Fruit fly (Drosophila melanogaster): Measurements from ENCODE around the gene CG14073.
A peak's percentile ranks its signal among the peaks of the same experiment; 100 is the strongest.

CG14073 gene

DNA sequence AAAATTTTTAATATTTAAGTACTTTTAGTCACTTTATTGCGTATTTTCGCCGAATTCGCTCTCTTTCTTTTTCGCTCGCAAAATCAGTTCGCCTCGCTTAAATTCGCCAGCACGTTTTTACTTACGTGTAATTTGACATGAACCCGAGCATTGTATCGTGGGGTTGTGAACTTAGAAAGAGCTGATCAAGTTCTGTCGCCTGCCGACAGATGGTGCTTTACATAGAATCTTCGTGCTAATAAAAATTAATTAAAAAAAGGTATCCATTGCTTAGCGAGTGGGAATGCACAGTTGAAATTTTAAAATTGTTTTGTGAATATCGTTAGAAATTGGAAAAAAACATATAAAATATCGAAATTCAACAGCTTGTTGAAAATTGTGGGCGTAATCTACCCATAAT lies 28.0 kb upstream of the CG14073 start (continued):
- TF ChIP-seq Mes4 (GFP tag; optimal IDR thresholded peaks at IDR 0.05) (peak; percentile 75), CG10267 (tag; optimal IDR thresholded peaks at IDR 0.05) (peak; percentile 67), pzg (GFP tag; optimal IDR thresholded peaks at IDR 0.05) (peak; percentile 16), nau (GFP tag; optimal IDR thresholded peaks at IDR 0.05) (no peak), zfh2 (GFP tag; optimal IDR thresholded peaks at IDR 0.05) (peak; percentile 62), CG12155 (GFP tag; optimal IDR thresholded peaks at IDR 0.05) (peak; percentile 44), CG10654 (GFP tag; optimal IDR thresholded peaks at IDR 0.05) (peak; percentile 50), CG2712 (tag; optimal IDR thresholded peaks at IDR 0.05) (peak; percentile 74), Doc3 (GFP tag; IDR thresholded peaks at IDR 0.05; ENCODE audit: partially characterized antibody) (no peak), B-H2 (GFP tag; optimal IDR thresholded peaks at IDR 0.05) (peak; percentile 62), CG9609 (GFP tag; optimal IDR thresholded peaks at IDR 0.05) (peak; percentile 61), sim (GFP tag; IDR thresholded peaks at IDR 0.05) (no peak), CTCF (GFP tag; optimal IDR thresholded peaks at IDR 0.05) (peak; percentile 98), caup (GFP tag; optimal IDR thresholded peaks at IDR 0.05; ENCODE audit: severe bottlenecking) (peak; percentile 69), CG4424 (GFP tag; optimal IDR thresholded peaks at IDR 0.05) (peak; percentile 70), CG13775 (GFP tag; optimal IDR thresholded peaks at IDR 0.05) (peak; percentile 72), CG13624 (GFP tag; optimal IDR thresholded peaks at IDR 0.05) (peak; percentile 79), Chrac-16 (GFP tag; optimal IDR thresholded peaks at IDR 0.05) (peak; percentile 67), al (GFP tag; IDR thresholded peaks at IDR 0.05) (no peak), fd102C (GFP tag; optimal IDR thresholded peaks at IDR 0.05) (peak; percentile 63), CG14965 (GFP tag; optimal IDR thresholded peaks at IDR 0.05; ENCODE audit: borderline replicate concordance) (peak; percentile 99), Lhr (GFP tag; optimal IDR thresholded peaks at IDR 0.05) (peak; percentile 80), CG6813 (GFP tag; optimal IDR thresholded peaks at IDR 0.05) (peak; percentile 55), Asciz (GFP tag; optimal IDR thresholded peaks at IDR 0.05) (peak; percentile 38), CG10462 (GFP tag; optimal IDR thresholded peaks at IDR 0.05) (peak; percentile 44), cas (GFP tag; IDR thresholded peaks at IDR 0.05) (no peak), CG9437 (GFP tag; optimal IDR thresholded peaks at IDR 0.05) (peak; percentile 52), vfl (GFP tag; optimal IDR thresholded peaks at IDR 0.05) (peak; percentile 43), Xbp1 (GFP tag; optimal IDR thresholded peaks at IDR 0.05) (peak; percentile 84), CG1603 (tag; optimal IDR thresholded peaks at IDR 0.05) (peak; percentile 78), MESR4 (GFP tag; optimal IDR thresholded peaks at IDR 0.05) (peak; percentile 12), CG9876 (GFP tag; optimal IDR thresholded peaks at IDR 0.05) (peak; percentile 55), CG10431 (GFP tag; optimal IDR thresholded peaks at IDR 0.05) (peak; percentile 5), Hsf (GFP tag; optimal IDR thresholded peaks at IDR 0.05) (peak; percentile 80), CG7839 (tag; optimal IDR thresholded peaks at IDR 0.05) (no peak), lbe (GFP tag; optimal IDR thresholded peaks at IDR 0.05) (peak; percentile 45), Sin3A (optimal IDR thresholded peaks at IDR 0.05) (no peak), HLH54F (GFP tag; optimal IDR thresholded peaks at IDR 0.05) (peak; percentile 65), CG1647 (GFP tag; optimal IDR thresholded peaks at IDR 0.05) (peak; percentile 48), mld (GFP tag; IDR thresholded peaks at IDR 0.05; ENCODE audit: partially characterized antibody) (no peak), CG34376 (GFP tag; optimal IDR thresholded peaks at IDR 0.05) (peak; percentile 8), Vsx1 (GFP tag; optimal IDR thresholded peaks at IDR 0.05) (peak; percentile 61), ERR (GFP tag; optimal IDR thresholded peaks at IDR 0.05) (peak; percentile 16), Bteb2 (GFP tag; optimal IDR thresholded peaks at IDR 0.05) (peak; percentile 34), CHES-1-like (GFP tag; optimal IDR thresholded peaks at IDR 0.05) (peak; percentile 66), gro (GFP tag; optimal IDR thresholded peaks at IDR 0.05) (peak; percentile 65), CG18476 (GFP tag; optimal IDR thresholded peaks at IDR 0.05) (peak; percentile 9), CG14050 (GFP tag; IDR thresholded peaks at IDR 0.05) (0 out of 3 replicates have a peak, but pooled peaks have one; percentile 42), CG18764 (GFP tag; optimal IDR thresholded peaks at IDR 0.05) (peak; percentile 48), CG31224 (GFP tag; IDR thresholded peaks at IDR 0.05) (no peak), bab2 (GFP tag; optimal IDR thresholded peaks at IDR 0.05) (peak; percentile 50), tx (GFP tag; optimal IDR thresholded peaks at IDR 0.05) (peak; percentile 50)

Data from whole organism, embryonic.